Worm (Caenorhabditis elegans): ENCODE results near the gene tag-120.

DNA sequence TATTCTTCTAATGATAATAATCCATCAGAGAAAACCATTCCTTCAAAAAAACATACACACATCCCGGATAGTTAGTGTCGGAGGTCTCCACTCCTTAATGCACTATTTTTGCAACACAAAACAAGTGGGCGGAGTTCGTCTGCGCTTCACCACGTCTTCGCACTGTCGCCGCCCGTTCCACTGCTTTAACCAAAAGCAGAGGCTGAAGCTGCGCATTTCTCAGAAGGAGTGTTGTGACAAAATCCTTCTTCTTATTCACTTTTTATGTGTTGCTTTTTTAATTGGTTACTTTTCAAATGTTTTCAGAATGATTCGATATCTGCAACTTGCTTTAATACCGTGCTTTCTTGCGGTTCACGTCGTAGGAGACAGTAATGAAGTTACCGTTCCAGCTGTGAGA lies 35.3 kb upstream of the tag-120 start, which contains the start of gene F58E6.13:
- TF ChIP-seq ref-1 (GFP tag; conservative IDR thresholded peaks at IDR 0.05) (no peak), med-1 (GFP tag; optimal IDR thresholded peaks at IDR 0.05; ENCODE audit: insufficient read depth) (no peak), ztf-29 (GFP tag; IDR thresholded peaks at IDR 0.05) (no peak), klf-2 (GFP tag; conservative IDR thresholded peaks at IDR 0.05) (no peak), T22C8.4 (GFP tag; IDR thresholded peaks at IDR 0.05) (no peak), flt-1 (GFP tag; IDR thresholded peaks at IDR 0.05) (no peak), tab-1 (GFP tag; IDR thresholded peaks at IDR 0.05) (no peak)
